Fruit fly (Drosophila melanogaster) whole organism, embryonic: ENCODE results near the gene GC.

Experiments used
- Atf-2 ChIP-seq: fragments of 200-800 bp; sonication (Bioruptor generic); optimal IDR thresholded peaks from 2 replicates; lab custom pipeline; 2016; ENCODE audit warnings: missing biosample characterization, missing genetic modification characterization
- CG10979 ChIP-seq: fragments of 200-800 bp; sonication (Bioruptor generic); optimal IDR thresholded peaks from 2 replicates; lab custom pipeline; 2018; ENCODE audit warnings: missing biosample characterization, mild to moderate bottlenecking, missing genetic modification characterization, moderate library complexity
- CG11504 ChIP-seq: fragments of 200-800 bp; sonication (Bioruptor generic); optimal IDR thresholded peaks from 3 replicates; lab custom pipeline; 2019; ENCODE audit warnings: missing biosample characterization, mild to moderate bottlenecking, missing genetic modification characterization, moderate library complexity
- CG12071 ChIP-seq: fragments of 200-800 bp; sonication (Bioruptor generic); optimal IDR thresholded peaks from 3 replicates; lab custom pipeline; 2018; ENCODE audit warnings: missing biosample characterization, mild to moderate bottlenecking, missing genetic modification characterization
- CG14441 ChIP-seq: fragments of 200-800 bp; sonication (Bioruptor generic); IDR thresholded peaks from 2 replicates; pipeline ENCODE4 v1.3.6; 2022; ENCODE audit warnings: missing biosample characterization, missing genetic modification characterization
- CG15011 ChIP-seq: fragments of 200-800 bp; sonication (Bioruptor generic); optimal IDR thresholded peaks from 3 replicates; lab custom pipeline; 2018; ENCODE audit warnings: missing biosample characterization, mild to moderate bottlenecking, missing genetic modification characterization
- CG1603 ChIP-seq: fragments of 200-800 bp; sonication (Bioruptor generic); optimal IDR thresholded peaks from 2 replicates; lab custom pipeline; 2019; ENCODE audit warnings: missing biosample characterization, mild to moderate bottlenecking, missing genetic modification characterization, moderate library complexity
- CG17361 ChIP-seq: fragments of 200-800 bp; sonication (Bioruptor generic); IDR thresholded peaks from 3 replicates; pipeline ENCODE4 v1.3.6; 2022; ENCODE audit warnings: missing biosample characterization, missing genetic modification characterization
- CG2116 ChIP-seq: fragments of 200-800 bp; sonication (Bioruptor generic); optimal IDR thresholded peaks from 3 replicates; lab custom pipeline; 2018; ENCODE audit warnings: missing biosample characterization, mild to moderate bottlenecking, missing genetic modification characterization
- CG2678 ChIP-seq: fragments of 200-800 bp; sonication (Bioruptor generic); optimal IDR thresholded peaks from 3 replicates; lab custom pipeline; 2019; ENCODE audit warnings: missing biosample characterization, mild to moderate bottlenecking, missing genetic modification characterization, moderate library complexity
- CG2712 ChIP-seq: fragments of 200-800 bp; optimal IDR thresholded peaks from 3 replicates; lab custom pipeline; 2019; ENCODE audit warnings: missing biosample characterization, mild to moderate bottlenecking, missing genetic modification characterization, moderate library complexity
- CG32532 ChIP-seq: fragments of 200-800 bp; sonication (Bioruptor generic); IDR thresholded peaks from 2 replicates; pipeline ENCODE4 v1.3.6; 2022; ENCODE audit warnings: missing biosample characterization, missing genetic modification characterization
- CG4730 ChIP-seq: fragments of 200-800 bp; sonication (Bioruptor generic); IDR thresholded peaks from 2 replicates; pipeline ENCODE4 v1.3.6; 2022; ENCODE audit warnings: missing biosample characterization, missing genetic modification characterization
- CG6689 ChIP-seq: fragments of 200-800 bp; sonication (Bioruptor generic); IDR thresholded peaks from 2 replicates; pipeline ENCODE4 v1.3.6; 2022; ENCODE audit warnings: missing biosample characterization, missing genetic modification characterization
- CG9609 ChIP-seq: fragments of 200-800 bp; sonication (Bioruptor generic); optimal IDR thresholded peaks from 3 replicates; lab custom pipeline; 2016; ENCODE audit warnings: missing biosample characterization, missing genetic modification characterization
- D19A ChIP-seq: fragments of 200-800 bp; optimal IDR thresholded peaks from 3 replicates; lab custom pipeline; 2019; ENCODE audit warnings: missing biosample characterization, mild to moderate bottlenecking, missing genetic modification characterization, moderate library complexity
- Dad ChIP-seq: fragments of 200-800 bp; sonication (Bioruptor generic); optimal IDR thresholded peaks from 3 replicates; lab custom pipeline; 2016; ENCODE audit warnings: missing biosample characterization, missing genetic modification characterization
- HLH3B ChIP-seq: fragments of 200-800 bp; sonication (Bioruptor generic); IDR thresholded peaks from 2 replicates; pipeline ENCODE4 v1.3.6; 2022; ENCODE audit warnings: missing biosample characterization, missing genetic modification characterization
- Hr78 ChIP-seq, 2 experiments: fragments of 200-800 bp in 1 of 2; fragments of >200 bp in 1 of 2; sonication (Bioruptor generic) in 1 of 2; optimal IDR thresholded peaks; 2 replicates each; lab custom pipeline; 2017 to 2019; ENCODE audit warnings: missing biosample characterization in 2 of 2, missing genetic modification characterization in 2 of 2, mild to moderate bottlenecking in 1 of 2, moderate library complexity in 1 of 2
- Med ChIP-seq: fragments of 200-800 bp; sonication (Bioruptor generic); peaks from one replicate; lab custom pipeline; 2016; ENCODE audit warnings: missing biosample characterization, missing genetic modification characterization, mild to moderate bottlenecking, inconsistent platforms, moderate library complexity
- Oaz ChIP-seq: fragments of 200-800 bp; sonication (Bioruptor generic); IDR thresholded peaks from 2 replicates; pipeline ENCODE4 v1.3.6; 2022; ENCODE audit warnings: missing biosample characterization, missing genetic modification characterization
- Rx ChIP-seq: fragments of 200-800 bp; sonication (Bioruptor generic); IDR thresholded peaks from 2 replicates; pipeline ENCODE4 v1.3.6; 2022; ENCODE audit warnings: missing biosample characterization, missing genetic modification characterization
- Six4 ChIP-seq: fragments of 200-800 bp; sonication (Bioruptor generic); optimal IDR thresholded peaks from 2 replicates; lab custom pipeline; 2016; ENCODE audit warnings: missing biosample characterization, missing genetic modification characterization
- Sox100B ChIP-seq: fragments of 200-800 bp; sonication (Bioruptor generic); optimal IDR thresholded peaks from 3 replicates; lab custom pipeline; 2018; ENCODE audit warnings: missing biosample characterization, mild to moderate bottlenecking, missing genetic modification characterization
- Sry-δ ChIP-seq: fragments of 200-800 bp; sonication (Bioruptor generic); optimal IDR thresholded peaks from 2 replicates; lab custom pipeline; 2016; ENCODE audit warnings: missing biosample characterization, missing genetic modification characterization
- Xrp1 ChIP-seq: fragments of 200-800 bp; sonication (Bioruptor generic); IDR thresholded peaks from 2 replicates; pipeline ENCODE4 v1.3.6; 2022; ENCODE audit warnings: missing biosample characterization, missing genetic modification characterization
- ara ChIP-seq: fragments of 200-800 bp; sonication (Bioruptor generic); IDR thresholded peaks from 2 replicates; pipeline ENCODE4 v1.3.6; 2022; ENCODE audit warnings: missing biosample characterization, missing genetic modification characterization
- ase ChIP-seq: fragments of 200-800 bp; sonication (Bioruptor generic); IDR thresholded peaks from 3 replicates; pipeline ENCODE4 v1.3.6; 2022; ENCODE audit warnings: missing biosample characterization, missing genetic modification characterization
- bab2 ChIP-seq: fragments of 200-800 bp; sonication (Bioruptor generic); optimal IDR thresholded peaks from 2 replicates; lab custom pipeline; 2016; ENCODE audit warnings: missing biosample characterization, missing genetic modification characterization
- bsh ChIP-seq, 2 experiments: fragments of 200-800 bp; sonication (Bioruptor generic); optimal IDR thresholded peaks; 2 replicates each; lab custom pipeline; 2017 to 2018; ENCODE audit warnings: mild to moderate bottlenecking in 2 of 2, missing biosample characterization in 2 of 2, missing genetic modification characterization in 2 of 2, moderate library complexity in 1 of 2
- crc ChIP-seq: fragments of 200-800 bp; sonication (Bioruptor generic); optimal IDR thresholded peaks from 2 replicates; lab custom pipeline; 2016; ENCODE audit warnings: missing biosample characterization, missing genetic modification characterization
- croc ChIP-seq: fragments of 200-800 bp; sonication (Bioruptor generic); conservative IDR thresholded peaks from 3 replicates; pipeline ENCODE4 v1.3.6; 2022; ENCODE audit warnings: missing biosample characterization, missing genetic modification characterization
- dmrt99B ChIP-seq: fragments of 200-800 bp; sonication (Bioruptor generic); optimal IDR thresholded peaks from 2 replicates; lab custom pipeline; 2018; ENCODE audit warnings: missing biosample characterization, mild to moderate bottlenecking, missing genetic modification characterization, moderate library complexity
- eyg ChIP-seq: fragments of 200-800 bp; sonication (Bioruptor generic); optimal IDR thresholded peaks from 3 replicates; lab custom pipeline; 2016; ENCODE audit warnings: missing biosample characterization, missing genetic modification characterization
- fd96Cb ChIP-seq: fragments of 200-800 bp; sonication (Bioruptor generic); optimal IDR thresholded peaks from 2 replicates; lab custom pipeline; 2018; ENCODE audit warnings: missing biosample characterization, mild to moderate bottlenecking, missing genetic modification characterization, moderate library complexity
- gce ChIP-seq: fragments of 200-800 bp; sonication (Bioruptor generic); IDR thresholded peaks from 3 replicates; pipeline ENCODE4 v1.3.6; 2022; ENCODE audit warnings: missing biosample characterization, missing genetic modification characterization
- klu ChIP-seq: fragments of 200-800 bp; sonication (Bioruptor generic); IDR thresholded peaks from 2 replicates; pipeline ENCODE4 v1.3.6; 2022; ENCODE audit warnings: missing biosample characterization, missing genetic modification characterization
- lmd ChIP-seq: fragments of 200-800 bp; sonication (Bioruptor generic); IDR thresholded peaks from 2 replicates; pipeline ENCODE4 v1.3.6; 2022; ENCODE audit warnings: missing biosample characterization, missing genetic modification characterization
- maf-S ChIP-seq: fragments of 200-800 bp; sonication (Bioruptor generic); optimal IDR thresholded peaks from 2 replicates; lab custom pipeline; 2016; ENCODE audit warnings: missing biosample characterization, missing genetic modification characterization
- nmo ChIP-seq: fragments of 200-800 bp; sonication (Bioruptor generic); optimal IDR thresholded peaks from 2 replicates; lab custom pipeline; 2018; ENCODE audit warnings: missing biosample characterization, mild to moderate bottlenecking, missing genetic modification characterization, moderate library complexity
- nom ChIP-seq: fragments of 200-800 bp; sonication (Bioruptor generic); optimal IDR thresholded peaks from 2 replicates; lab custom pipeline; 2017; ENCODE audit warnings: missing biosample characterization, missing genetic modification characterization, mild to moderate bottlenecking, moderate library complexity, missing genetic modification reagents
- otp ChIP-seq: fragments of 200-800 bp; sonication (Bioruptor generic); IDR thresholded peaks from 3 replicates; pipeline ENCODE4, ENCODE4 v1.3.6; 2022; ENCODE audit warnings: missing biosample characterization, missing genetic modification characterization
- pho ChIP-seq: fragments of 200-800 bp; sonication (Bioruptor generic); optimal IDR thresholded peaks from 2 replicates; lab custom pipeline; 2016; ENCODE audit warnings: missing biosample characterization, missing genetic modification characterization
- sim ChIP-seq: fragments of 200-800 bp; sonication (Bioruptor generic); IDR thresholded peaks from 2 replicates; pipeline ENCODE4 v1.3.6; 2022; ENCODE audit warnings: missing biosample characterization, missing genetic modification characterization
- ssp ChIP-seq: fragments of 200-800 bp; sonication (Bioruptor generic); IDR thresholded peaks from 2 replicates; pipeline ENCODE4 v1.3.6; 2022; ENCODE audit warnings: missing biosample characterization, missing genetic modification characterization
- stc ChIP-seq: fragments of 200-800 bp; sonication (Bioruptor generic); IDR thresholded peaks from 2 replicates; pipeline ENCODE4 v1.3.6; 2022; ENCODE audit warnings: missing biosample characterization, missing genetic modification characterization
- tgo ChIP-seq: fragments of 200-800 bp; sonication (Bioruptor generic); IDR thresholded peaks from 3 replicates; pipeline ENCODE4 v1.3.6; 2022; ENCODE audit warnings: missing biosample characterization, missing genetic modification characterization
- tna ChIP-seq: fragments of 200-800 bp; sonication (Bioruptor generic); IDR thresholded peaks from 2 replicates; pipeline ENCODE4 v1.3.6; 2022; ENCODE audit warnings: missing biosample characterization, missing genetic modification characterization; ENCODE audit not compliant: partially characterized antibody
- vvl ChIP-seq: fragments of 200-800 bp; sonication (Bioruptor generic); IDR thresholded peaks from 2 replicates; pipeline ENCODE4 v1.3.6; 2022; ENCODE audit warnings: missing biosample characterization, missing genetic modification characterization
- zfh1 ChIP-seq: fragments of 200-800 bp; sonication (Bioruptor generic); IDR thresholded peaks from 3 replicates; pipeline ENCODE4 v1.3.6; 2022; ENCODE audit warnings: missing biosample characterization, missing genetic modification characterization

Gene GC

DNA sequence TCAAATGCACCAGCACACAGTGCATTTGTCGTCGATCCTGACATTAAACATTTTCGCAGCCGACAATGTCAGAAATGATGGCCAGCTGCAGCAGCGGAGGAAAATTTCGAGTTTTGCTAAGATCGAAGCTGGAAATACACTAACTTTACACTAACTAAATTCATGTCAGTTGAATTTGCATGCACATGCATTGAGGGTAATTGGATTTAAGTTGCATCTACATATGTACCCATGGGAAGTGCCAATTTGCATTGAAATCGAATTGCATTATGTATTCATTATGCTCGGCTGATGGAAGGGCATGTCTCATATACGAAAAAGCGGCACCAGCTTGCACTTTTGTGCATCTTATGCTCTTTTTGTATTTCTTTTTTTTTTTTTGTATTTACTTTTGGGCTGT is 44.3 kb downstream of the GC start (continued):
- TF ChIP-seq CG2678 (tag; lab: Kevin White, UChicago) (peak; percentile 28), CG4730 (GFP tag; lab: Robert Waterston, UW) (0 out of 2 replicates have a peak, but pooled peaks have one; percentile 18), Hr78 (GFP tag; optimal IDR thresholded peaks at IDR 0.05; lab: Kevin White, UChicago) (no peak), otp (0 out of 3 replicates have a peak, but pooled peaks have one; percentile 15), HLH3B (GFP tag; lab: Robert Waterston, UW) (peak; percentile 45; the same call in 1 of the 2 replicates), bsh (GFP tag; optimal IDR thresholded peaks at IDR 0.05; lab: Kevin White, UChicago) (peak in 1 of 2 experiments; percentile 44), Sox100B (GFP tag; lab: Kevin White, UChicago) (peak; percentile 9), Xrp1 (GFP tag; lab: Robert Waterston, UW) (peak; percentile 45; the same call in 1 of the 2 replicates), maf-S (no peak), ara (GFP tag; lab: Robert Waterston, UW) (peak; percentile 50; the same call in 1 of the 2 replicates), bab2 (peak; percentile 16), tna (GFP tag; lab: Robert Waterston, UW) (no peak), CG11504 (tag; lab: Kevin White, UChicago) (peak; percentile 69), stc (GFP tag; lab: Robert Waterston, UW) (0 out of 2 replicates have a peak, but pooled peaks have one; percentile 30), lmd (GFP tag; lab: Robert Waterston, UW) (peak; percentile 66), CG2712 (tag; lab: Kevin White, UChicago) (peak; percentile 36), CG1603 (peak; percentile 13), Sry-δ (GFP tag; lab: Kevin White, UChicago) (no peak), CG15011 (GFP tag; lab: Kevin White, UChicago) (no peak), CG10979 (tag; lab: Kevin White, UChicago) (peak; percentile 24), eyg (GFP tag; lab: Kevin White, UChicago) (no peak), CG9609 (GFP tag; lab: Kevin White, UChicago) (no peak), zfh1 (peak; percentile 58; the same call in 2 of the 3 replicates), crc (GFP tag; lab: Kevin White, UChicago) (peak; percentile 4), klu (GFP tag; lab: Robert Waterston, UW) (no peak), tgo (GFP tag; lab: Robert Waterston, UW) (peak; percentile 27; the same call in 2 of the 3 replicates), Rx (GFP tag; lab: Robert Waterston, UW) (no peak), Dad (GFP tag; lab: Kevin White, UChicago) (peak; percentile 0), croc (GFP tag; lab: Robert Waterston, UW) (peak; percentile 16; the same call in 1 of the 3 replicates), CG14441 (GFP tag; lab: Robert Waterston, UW) (0 out of 2 replicates have a peak, but pooled peaks have one; percentile 25), CG17361 (0 out of 3 replicates have a peak, but pooled peaks have one; percentile 39), Med (GFP tag; lab: Kevin White, UChicago) (peak; percentile 57), CG6689 (GFP tag; lab: Robert Waterston, UW) (peak; percentile 65), Oaz (no peak), D19A (tag; lab: Kevin White, UChicago) (peak; percentile 81), nmo (GFP tag; lab: Kevin White, UChicago) (peak; percentile 2), CG2116 (GFP tag; lab: Kevin White, UChicago) (no peak), sim (GFP tag; lab: Robert Waterston, UW) (0 out of 2 replicates have a peak, but pooled peaks have one; percentile 10), Atf-2 (GFP tag; lab: Kevin White, UChicago) (no peak), gce (GFP tag; lab: Robert Waterston, UW) (0 out of 3 replicates have a peak, but pooled peaks have one; percentile 6), vvl (GFP tag; lab: Robert Waterston, UW) (peak; percentile 63), dmrt99B (tag; lab: Kevin White, UChicago) (peak; percentile 69), fd96Cb (tag; lab: Kevin White, UChicago) (peak; percentile 62), Six4 (GFP tag; lab: Kevin White, UChicago) (no peak), CG32532 (GFP tag; lab: Robert Waterston, UW) (peak; percentile 31; the same call in 1 of the 2 replicates), pho (GFP tag; lab: Kevin White, UChicago) (no peak), ase (GFP tag; lab: Robert Waterston, UW) (0 out of 3 replicates have a peak, but pooled peaks have one; percentile 15), nom (peak; percentile 66), CG12071 (GFP tag; lab: Kevin White, UChicago) (peak; percentile 30), ssp (peak; percentile 41; the same call in 1 of the 2 replicates)
